Fruit fly (Drosophila melanogaster): Measurements from ENCODE around the gene Sh3beta.

Sh3beta gene

DNA sequence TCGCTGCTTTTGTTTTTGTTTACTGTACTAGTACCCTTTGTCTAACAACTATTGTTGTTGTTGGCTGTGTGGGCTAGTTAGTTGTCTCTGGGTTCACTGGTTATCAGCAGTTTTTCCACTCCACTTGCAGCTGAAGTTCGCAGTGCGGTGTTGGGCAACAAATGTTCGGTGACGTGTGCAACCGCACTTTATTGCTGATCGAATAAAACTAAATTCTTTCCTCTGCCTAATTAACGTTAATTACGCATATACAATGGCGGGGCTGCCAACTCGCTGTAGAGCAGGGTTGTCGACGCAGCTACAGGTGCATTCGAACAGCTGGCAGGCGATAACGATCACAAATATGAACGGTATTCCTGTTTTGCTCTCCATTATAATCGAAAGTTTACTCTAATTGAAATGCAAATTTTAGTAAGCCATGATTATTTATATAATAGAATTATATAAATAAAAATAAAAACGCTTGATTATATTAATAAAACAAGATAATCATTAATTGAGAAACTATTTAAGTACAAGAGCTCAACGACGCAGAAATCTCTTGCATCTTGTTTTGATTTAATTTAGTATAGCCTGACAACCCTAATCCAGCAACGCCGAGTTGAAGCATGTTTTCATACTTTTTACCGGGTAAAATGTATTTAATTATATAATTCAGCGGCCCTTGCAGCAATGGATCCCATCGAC lies 40.4 kb downstream of the Sh3beta start, which contains the start of the genes mrva, CG42307 and mus312:
Gene mrva, minus strand, starts transcription at position 276 of the 687 bp plus-strand sequence.
Gene CG42307, plus strand, starts transcription at position 566 of the 687 bp plus-strand sequence.
Gene mus312, plus strand, starts transcription at position 566 of the 687 bp plus-strand sequence.
- TF ChIP-seq CTCF (optimal IDR thresholded peaks at IDR 0.05) = no peak
- no peak for TF ChIP-seq CG8478 (optimal IDR thresholded peaks at IDR 0.05)

DNA sequence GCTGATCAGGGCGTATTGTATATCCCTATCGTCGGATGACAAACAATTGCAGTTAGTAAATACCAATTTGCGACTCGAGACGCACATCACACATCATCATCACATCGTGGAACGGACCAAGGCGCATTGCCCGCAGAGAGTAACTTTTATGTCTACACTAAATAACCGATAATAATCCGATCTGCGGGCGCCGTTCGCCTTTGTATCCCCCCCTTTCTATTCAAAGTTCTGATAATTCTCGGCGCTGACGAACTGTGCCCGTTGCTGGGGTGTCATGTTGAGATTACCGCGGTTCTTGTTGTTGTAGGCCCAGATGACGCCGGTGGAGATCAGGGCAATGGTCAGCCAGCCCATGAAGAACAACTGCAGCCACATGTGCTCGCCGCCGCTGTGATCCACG lies 42.4 kb downstream of the Sh3beta start:
- no peak for TF ChIP-seq CG8478 (optimal IDR thresholded peaks at IDR 0.05)
- TF ChIP-seq CTCF (optimal IDR thresholded peaks at IDR 0.05) = no peak

DNA sequence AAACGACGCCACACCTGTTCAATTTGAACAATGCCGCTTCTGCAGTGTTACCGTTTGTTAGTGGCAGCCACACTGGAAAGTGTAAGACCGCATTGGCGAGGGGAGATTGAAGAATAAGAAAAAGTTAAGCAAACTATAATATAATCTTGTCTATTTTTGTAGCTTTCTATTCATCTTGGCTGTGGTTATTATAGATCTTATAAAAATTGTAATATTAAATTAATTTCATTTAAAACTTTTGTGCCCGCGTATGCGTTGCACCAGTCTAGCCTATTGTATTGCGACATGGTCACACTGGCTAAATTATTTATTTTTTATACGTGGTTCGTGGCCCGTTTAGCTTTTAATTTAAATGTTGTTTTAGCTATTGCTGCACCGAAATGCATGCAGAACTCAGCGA lies 45.7 kb downstream of the Sh3beta start, which contains the start of the genes RhoGEF4 and Rint1:
Gene RhoGEF4, minus strand, starts transcription at position 64 of the 400 bp plus-strand sequence.
Gene Rint1, plus strand, starts transcription at position 272 of the 400 bp plus-strand sequence.
- TF ChIP-seq CG8478 (optimal IDR thresholded peaks at IDR 0.05) (no peak), CTCF (optimal IDR thresholded peaks at IDR 0.05) (no peak)

DNA sequence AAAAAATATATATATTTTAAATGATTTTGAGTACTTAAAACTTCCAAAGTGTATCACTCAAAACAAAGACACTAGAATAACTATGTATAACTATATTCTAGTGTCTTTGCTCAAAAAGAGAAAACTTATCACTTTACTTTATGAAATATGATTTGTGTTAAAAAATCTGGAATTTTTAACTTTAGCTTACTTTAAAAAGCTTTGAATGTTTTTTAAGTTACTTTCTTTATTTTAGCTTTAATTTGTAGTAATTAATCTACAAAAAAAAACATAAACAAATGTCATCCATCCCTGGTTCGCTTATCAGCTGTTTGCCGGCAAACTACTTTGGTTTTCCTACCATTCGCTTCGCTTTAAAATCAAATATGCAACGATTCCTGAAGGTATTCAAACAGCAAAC lies 49.3 kb downstream of the Sh3beta start, which contains the start of gene CG8607:
Gene CG8607, plus strand, starts transcription at position 301 of the 400 bp plus-strand sequence.
- TF ChIP-seq CG8478 (optimal IDR thresholded peaks at IDR 0.05) (no peak), CTCF (optimal IDR thresholded peaks at IDR 0.05) (no peak)

Measured in S2 (cell line).